Fruit fly (Drosophila melanogaster) whole organism, larva: ENCODE data around the gene Cyp9f2.

Experiments used
- noc ChIP-seq: fragments of 200-800 bp; sonication (Bioruptor generic); optimal IDR thresholded peaks from 3 replicates; lab custom pipeline; 2019; ENCODE audit warnings: missing biosample characterization, mild to moderate bottlenecking, missing genetic modification characterization, moderate library complexity

The Cyp9f2 gene

dm6 chr3R:12405928-12406234 is at the start of gene Cyp9f2:
Gene Cyp9f2, minus strand, starts transcription at chr3R:12406028.
- TF ChIP-seq noc (tag; lab: Kevin White, UChicago) = no peak

- no peak for TF ChIP-seq noc (tag; lab: Kevin White, UChicago)
Measured at dm6 chr3R:12454492-12454891, 48.7 kb upstream of the Cyp9f2 start.

dm6 chr3R:12451888-12452514 is 46.2 kb upstream of the Cyp9f2 start, which contains the start of gene CG5509:
Gene CG5509, plus strand, starts transcription at chr3R:12452464.
- TF ChIP-seq noc (tag; lab: Kevin White, UChicago) = no peak

dm6 chr3R:12451376-12451775 is 45.5 kb upstream of the Cyp9f2 start:
- TF ChIP-seq noc (tag; lab: Kevin White, UChicago) = no peak

dm6 chr3R:12450713-12451259 is 45.0 kb upstream of the Cyp9f2 start:
- no peak for TF ChIP-seq noc (tag; lab: Kevin White, UChicago)

dm6 chr3R:12449617-12450242 is 43.9 kb upstream of the Cyp9f2 start:
- TF ChIP-seq noc (tag; lab: Kevin White, UChicago) = no peak

- TF ChIP-seq noc (tag; lab: Kevin White, UChicago) = peak; percentile 99
Measured at dm6 chr3R:12448889-12449314, 43.1 kb upstream of the Cyp9f2 start, which contains the start of gene CG18549. Gene CG18549, plus strand, starts transcription at chr3R:12449296.

- TF ChIP-seq noc (tag; lab: Kevin White, UChicago) = no peak
Measured at dm6 chr3R:12448344-12448743, 42.5 kb upstream of the Cyp9f2 start.

dm6 chr3R:12447353-12447752 is 41.5 kb upstream of the Cyp9f2 start, which contains the start of gene vrs:
Gene vrs, plus strand, starts transcription at chr3R:12447653.
- TF ChIP-seq noc (tag; lab: Kevin White, UChicago) = no peak

- TF ChIP-seq noc (tag; lab: Kevin White, UChicago) = no peak
Measured at dm6 chr3R:12445468-12445867, 39.6 kb upstream of the Cyp9f2 start.

- TF ChIP-seq noc (tag; lab: Kevin White, UChicago) = no peak
Measured at dm6 chr3R:12443769-12444168, 37.9 kb upstream of the Cyp9f2 start.

dm6 chr3R:12442601-12443533 is 37.0 kb upstream of the Cyp9f2 start:
- peak; percentile 92 for TF ChIP-seq noc (tag; lab: Kevin White, UChicago)

- peak; percentile 33 for TF ChIP-seq noc (tag; lab: Kevin White, UChicago)
Measured at dm6 chr3R:12441008-12441606, 35.3 kb upstream of the Cyp9f2 start.

- no peak for TF ChIP-seq noc (tag; lab: Kevin White, UChicago)
Measured at dm6 chr3R:12439401-12440143, 33.7 kb upstream of the Cyp9f2 start, which contains the start of gene Desat1. Gene Desat1, plus strand, starts transcription at chr3R:12439600.

- no peak for TF ChIP-seq noc (tag; lab: Kevin White, UChicago)
Measured at dm6 chr3R:12439039-12439400, 33.2 kb upstream of the Cyp9f2 start, which contains the start of the genes CG17207 and CG46427. Gene CG17207, minus strand, starts transcription at chr3R:12439139. Gene CG46427, minus strand, starts transcription at chr3R:12439139.
